Worm (Caenorhabditis elegans) whole organism, L1 larva: ENCODE data around the gene pmk-1.

ENCODE experiments used
- alr-1 ChIP-seq: fragments of 200-800 bp; sonication (Bioruptor generic); optimal IDR thresholded peaks from 2 replicates; lab custom pipeline; 2018; ENCODE audit warnings: borderline replicate concordance, mild to moderate bottlenecking, missing genetic modification characterization, missing compliant biosample characterization
- ama-1 ChIP-seq: fragments of 150-350 bp; optimal IDR thresholded peaks from 2 replicates; lab custom pipeline; 2014
- blmp-1 ChIP-seq: fragments of 150-350 bp; optimal IDR thresholded peaks from 2 replicates; lab custom pipeline; 2014; ENCODE audit warnings: missing biosample characterization, missing genetic modification characterization
- dpl-1 ChIP-seq, 3 experiments: fragments of 150-350 bp in 2 of 3; sonication (generic microtip) in 1 of 3; optimal IDR thresholded peaks; 2 replicates each; lab custom pipeline; 2014 to 2017; ENCODE audit warnings: missing biosample characterization in 3 of 3, missing genetic modification characterization in 3 of 3, missing genetic modification reagents in 3 of 3
- lin-13 ChIP-seq: fragments of 150-350 bp; optimal IDR thresholded peaks from 2 replicates; lab custom pipeline; 2014; ENCODE audit warnings: missing biosample characterization, missing genetic modification reagents, missing genetic modification characterization
- lin-39 ChIP-seq: fragments of 150-350 bp; optimal IDR thresholded peaks from 2 replicates; lab custom pipeline; 2014; ENCODE audit warnings: missing biosample characterization, missing genetic modification reagents, missing genetic modification characterization
- nhr-11 ChIP-seq: fragments of 150-350 bp; optimal IDR thresholded peaks from 2 replicates; lab custom pipeline; 2014; ENCODE audit warnings: missing biosample characterization, missing genetic modification characterization
- nhr-77 ChIP-seq: fragments of 150-350 bp; optimal IDR thresholded peaks from 2 replicates; lab custom pipeline; 2014; ENCODE audit warnings: missing biosample characterization, missing genetic modification characterization
- rnt-1 ChIP-seq: sonication (generic microtip); optimal IDR thresholded peaks from 2 replicates; lab custom pipeline; 2016; ENCODE audit warnings: mild to moderate bottlenecking, missing genetic modification characterization, moderate library complexity, missing compliant biosample characterization
- sup-37 ChIP-seq: fragments of 200-800 bp; sonication (Bioruptor generic); optimal IDR thresholded peaks from 2 replicates; lab custom pipeline; 2018; ENCODE audit warnings: mild to moderate bottlenecking, missing genetic modification characterization, missing compliant biosample characterization
- unc-86 ChIP-seq: sonication (generic microtip); optimal IDR thresholded peaks from 2 replicates; lab custom pipeline; 2016; ENCODE audit warnings: missing genetic modification characterization, missing compliant biosample characterization
- zag-1 ChIP-seq: fragments of 150-350 bp; optimal IDR thresholded peaks from 2 replicates; lab custom pipeline; 2014; ENCODE audit warnings: missing biosample characterization, missing genetic modification characterization

- no peak for TF ChIP-seq rnt-1 (tag; lab: Kevin White, UChicago)
- no peak for TF ChIP-seq nhr-11 (tag; lab: Kevin White, UChicago)
- no peak for TF ChIP-seq zag-1 (tag; lab: Kevin White, UChicago)
- TF ChIP-seq ama-1 (lab: Kevin White, UChicago): no peak
- TF ChIP-seq sup-37 (GFP tag; lab: Kevin White, UChicago): no peak
- TF ChIP-seq nhr-77 (tag; lab: Kevin White, UChicago): no peak
- no peak for TF ChIP-seq dpl-1 (GFP tag; optimal IDR thresholded peaks at IDR 0.05; lab: Kevin White, UChicago)
- TF ChIP-seq unc-86: no peak
- no peak for TF ChIP-seq lin-39 (tag; lab: Kevin White, UChicago)
- no peak for TF ChIP-seq blmp-1 (tag; lab: Kevin White, UChicago)
- TF ChIP-seq alr-1: no peak
- no peak for TF ChIP-seq lin-13 (GFP tag; lab: Kevin White, UChicago)
These were observed at the start of gene pmk-1 for ce11 chrIV:8148494-8148893.
